Fruit fly (Drosophila melanogaster) whole organism, adult: ENCODE measurements around the gene Hr39.

Experiments used
- CG7045 ChIP-seq: fragments of 200-800 bp; sonication (Bioruptor generic); optimal IDR thresholded peaks from 2 replicates; lab custom pipeline; 2017; ENCODE audit warnings: missing biosample characterization, mild to moderate bottlenecking, missing genetic modification characterization
- CG7101 ChIP-seq: fragments of 200-800 bp; sonication (Bioruptor generic); optimal IDR thresholded peaks from 2 replicates; lab custom pipeline; 2018; ENCODE audit warnings: missing biosample characterization, mild to moderate bottlenecking, missing genetic modification characterization, moderate library complexity
- Mnt ChIP-seq: fragments of 200-800 bp; sonication (Bioruptor generic); optimal IDR thresholded peaks from 2 replicates; lab custom pipeline; 2016; ENCODE audit warnings: missing biosample characterization, mild to moderate bottlenecking, missing genetic modification characterization
- bab1 ChIP-seq: fragments of 200-800 bp; sonication (Bioruptor generic); optimal IDR thresholded peaks from 3 replicates; lab custom pipeline; 2019; ENCODE audit warnings: missing biosample characterization, mild to moderate bottlenecking, missing genetic modification characterization, moderate library complexity
- kay ChIP-seq: fragments of 200-800 bp; sonication (Bioruptor generic); peaks from one replicate; lab custom pipeline; 2016; ENCODE audit warnings: missing biosample characterization, missing genetic modification characterization, borderline replicate concordance

DNA sequence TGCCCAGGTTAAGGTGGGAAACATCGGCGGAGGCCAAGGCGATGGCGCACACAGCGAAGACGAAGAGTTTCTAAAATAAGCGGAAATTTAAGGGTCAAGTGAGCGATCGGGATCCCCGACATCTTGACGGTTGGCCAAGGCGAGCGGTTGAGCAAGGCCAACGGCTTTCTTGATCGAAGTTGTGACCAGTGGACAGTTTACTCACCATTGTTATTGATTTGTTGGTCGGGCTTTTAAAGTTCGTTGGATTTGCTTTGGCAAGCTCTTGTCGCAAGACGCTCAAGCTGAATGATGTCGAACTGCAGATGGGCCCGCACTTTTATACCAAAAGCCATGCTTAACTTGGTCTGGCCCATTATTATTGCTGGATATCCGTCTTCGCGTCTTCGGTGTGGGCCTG is 3.6 kb upstream of the Hr39 start:
- TF ChIP-seq Mnt (no peak), kay (GFP tag; lab: Kevin White, UChicago) (no peak), bab1 (GFP tag; lab: Kevin White, UChicago) (no peak), CG7045 (no peak), CG7101 (tag; lab: Kevin White, UChicago) (no peak)
